Fruit fly (Drosophila melanogaster) whole organism, wandering third instar larva: ENCODE measurements around the gene mRpL10.

Experiments used
- CG9705 ChIP-seq: fragments of 200-800 bp; sonication (Bioruptor generic); optimal IDR thresholded peaks from 2 replicates; lab custom pipeline; 2018; ENCODE audit warnings: missing biosample characterization, mild to moderate bottlenecking, missing genetic modification characterization
- OdsH ChIP-seq: fragments of 200-800 bp; sonication (Bioruptor generic); optimal IDR thresholded peaks from 2 replicates; lab custom pipeline; 2016; ENCODE audit warnings: missing biosample characterization, mild to moderate bottlenecking, missing genetic modification characterization
- Rel ChIP-seq, 2 experiments: fragments of 200-800 bp; sonication (Bioruptor generic) in 1 of 2; optimal IDR thresholded peaks; 2 replicates in 1 of 2; 3 replicates in 1 of 2; lab custom pipeline; 2016 to 2019; ENCODE audit warnings: mild to moderate bottlenecking in 2 of 2, missing biosample characterization in 2 of 2, missing genetic modification characterization in 2 of 2, moderate library complexity in 1 of 2
- Vsx2 ChIP-seq: fragments of 200-300, 225-300 bp; sonication (Bioruptor generic); optimal IDR thresholded peaks from 2 replicates; lab custom pipeline; 2018; ENCODE audit warnings: missing biosample characterization, missing genetic modification characterization; ENCODE audit not compliant: partially characterized antibody
- br ChIP-seq: fragments of 200-800 bp; sonication (Bioruptor generic); optimal IDR thresholded peaks from 2 replicates; lab custom pipeline; 2016; ENCODE audit warnings: missing biosample characterization, missing genetic modification characterization
- dmrt93B ChIP-seq: fragments of 200-800 bp; sonication (Bioruptor generic); optimal IDR thresholded peaks from 2 replicates; lab custom pipeline; 2018; ENCODE audit warnings: missing biosample characterization, mild to moderate bottlenecking, missing genetic modification characterization
- h ChIP-seq: fragments of 200-800 bp; sonication (Bioruptor generic); optimal IDR thresholded peaks from 3 replicates; lab custom pipeline; 2016; ENCODE audit warnings: missing biosample characterization, mild to moderate bottlenecking, missing genetic modification characterization
- lola ChIP-seq: fragments of >200 bp; optimal IDR thresholded peaks from 2 replicates; lab custom pipeline; 2017; ENCODE audit warnings: missing biosample characterization, missing genetic modification characterization
- pan ChIP-seq: fragments of >200 bp; optimal IDR thresholded peaks from 2 replicates; lab custom pipeline; 2017
- psq ChIP-seq: fragments of 200-800 bp; sonication (Bioruptor generic); optimal IDR thresholded peaks from 3 replicates; lab custom pipeline; 2017; ENCODE audit warnings: missing biosample characterization, mild to moderate bottlenecking, missing genetic modification characterization, moderate library complexity
- usp ChIP-seq: fragments of >200 bp; optimal IDR thresholded peaks from 2 replicates; lab custom pipeline; 2017; ENCODE audit warnings: missing biosample characterization, missing genetic modification characterization

DNA sequence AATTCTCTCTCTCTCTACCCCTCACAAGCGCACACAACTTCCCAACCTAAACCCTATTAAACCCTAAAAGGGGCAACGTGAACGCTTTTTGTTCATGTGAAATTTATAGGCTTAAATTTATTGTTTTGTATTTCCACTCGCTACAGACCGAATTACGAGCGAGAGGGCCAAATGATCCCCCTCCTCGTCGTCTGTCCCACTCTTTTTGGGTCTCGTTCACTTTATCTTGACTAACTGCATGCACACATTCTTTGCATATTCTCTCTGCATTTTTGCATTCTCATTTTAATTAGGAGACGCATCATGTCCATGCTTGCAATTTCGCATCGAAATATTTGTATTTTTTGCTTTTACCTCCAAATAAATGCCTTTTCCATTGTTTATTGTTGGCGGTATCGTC is 17.6 kb downstream of the mRpL10 start:
- TF ChIP-seq Vsx2 (GFP tag; lab: Kevin White, UChicago) (no peak), OdsH (GFP tag; lab: Kevin White, UChicago) (no peak), CG9705 (GFP tag; lab: Kevin White, UChicago) (no peak), pan (lab: Kevin White, UChicago) (no peak), dmrt93B (GFP tag; lab: Kevin White, UChicago) (no peak), h (GFP tag; lab: Kevin White, UChicago) (no peak), psq (GFP tag; lab: Kevin White, UChicago) (no peak), usp (GFP tag; lab: Kevin White, UChicago) (no peak), br (GFP tag; lab: Kevin White, UChicago) (no peak), Rel (GFP tag; optimal IDR thresholded peaks at IDR 0.05; lab: Kevin White, UChicago) (no peak), Rel (tag; optimal IDR thresholded peaks at IDR 0.05; lab: Kevin White, UChicago) (no peak), lola (GFP tag; lab: Kevin White, UChicago) (no peak)
